Fruit fly (Drosophila melanogaster): Measurements from ENCODE around the gene side.

Gene side

DNA sequence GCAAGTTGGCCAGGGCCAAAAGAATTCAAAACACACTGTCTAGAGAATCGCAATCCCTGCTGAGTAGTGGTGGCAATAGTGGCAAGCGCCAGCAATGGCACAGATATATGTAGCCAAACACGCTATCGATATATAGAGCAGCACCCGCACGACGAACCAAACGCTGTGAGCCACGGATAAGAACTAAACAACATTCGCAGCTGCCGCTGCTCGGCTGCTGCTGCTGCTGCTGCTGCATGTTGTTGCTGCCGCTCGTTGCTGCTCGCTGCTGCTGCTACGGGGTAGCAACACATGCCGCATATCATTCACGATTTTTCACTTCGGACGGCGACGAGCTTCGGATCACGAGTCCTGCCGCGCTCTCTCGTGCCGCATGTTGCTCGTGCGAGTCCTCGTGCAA is at the start of gene side:
side (minus strand) TSS at position 175 of the 400 bp plus-strand sequence.
- TF ChIP-seq CG12744 (GFP tag; optimal IDR thresholded peaks at IDR 0.05) (no peak), crp (GFP tag; optimal IDR thresholded peaks at IDR 0.05) (no peak), so (GFP tag; IDR thresholded peaks at IDR 0.05) (no peak), yki (optimal IDR thresholded peaks at IDR 0.05) (no peak), H15 (GFP tag; IDR thresholded peaks at IDR 0.05) (no peak), fd64A (GFP tag; optimal IDR thresholded peaks at IDR 0.05) (no peak), bcd (GFP tag; optimal IDR thresholded peaks at IDR 0.05) (no peak), CG31365 (tag; optimal IDR thresholded peaks at IDR 0.05) (no peak), h (optimal IDR thresholded peaks at IDR 0.05) (no peak), mld (GFP tag; IDR thresholded peaks at IDR 0.05; ENCODE audit: partially characterized antibody) (0 out of 3 replicates have a peak, but pooled peaks have one; percentile 12), CG43689 (GFP tag; IDR thresholded peaks at IDR 0.05) (no peak), sim (GFP tag; IDR thresholded peaks at IDR 0.05) (peak; percentile 39; the same call in 1 of the 2 replicates), prd (optimal IDR thresholded peaks at IDR 0.05) (no peak), prd (GFP tag; IDR thresholded peaks at IDR 0.05) (no peak), gcm2 (GFP tag; optimal IDR thresholded peaks at IDR 0.05) (no peak), CG6791 (GFP tag; IDR thresholded peaks at IDR 0.05; ENCODE audit: partially characterized antibody) (0 out of 3 replicates have a peak, but pooled peaks have one; percentile 44), scrt (GFP tag; optimal IDR thresholded peaks at IDR 0.05) (peak; percentile 12), Doc3 (GFP tag; IDR thresholded peaks at IDR 0.05; ENCODE audit: partially characterized antibody) (no peak), CG9817 (tag; optimal IDR thresholded peaks at IDR 0.05) (no peak), dati (GFP tag; IDR thresholded peaks at IDR 0.05) (no peak), D (optimal IDR thresholded peaks at IDR 0.05) (no peak), D (GFP tag; optimal IDR thresholded peaks at IDR 0.05) (no peak), klu (GFP tag; IDR thresholded peaks at IDR 0.05) (no peak), CG7745 (tag; optimal IDR thresholded peaks at IDR 0.05) (no peak), Stat92E (GFP tag; optimal IDR thresholded peaks at IDR 0.05) (no peak), inv (GFP tag; IDR thresholded peaks at IDR 0.05; ENCODE audit: partially characterized antibody) (no peak), phol (tag; optimal IDR thresholded peaks at IDR 0.05) (no peak), CG3995 (GFP tag; optimal IDR thresholded peaks at IDR 0.05) (no peak), CG10979 (tag; optimal IDR thresholded peaks at IDR 0.05) (no peak), CG9876 (GFP tag; optimal IDR thresholded peaks at IDR 0.05) (no peak), ttk (GFP tag; IDR thresholded peaks at IDR 0.05) (no peak), CG8478 (optimal IDR thresholded peaks at IDR 0.05) (no peak), Hr78 (GFP tag; optimal IDR thresholded peaks at IDR 0.05) (no peak), CG32767 (GFP tag; IDR thresholded peaks at IDR 0.05) (no peak), CG31441 (GFP tag; IDR thresholded peaks at IDR 0.05) (no peak), lov (optimal IDR thresholded peaks at IDR 0.05) (no peak), lov (GFP tag; IDR thresholded peaks at IDR 0.05) (no peak), CG3726 (GFP tag; IDR thresholded peaks at IDR 0.05) (no peak), vfl (GFP tag; optimal IDR thresholded peaks at IDR 0.05) (no peak), Med (GFP tag) (no peak), Xbp1 (GFP tag; optimal IDR thresholded peaks at IDR 0.05) (no peak), CG12236 (GFP tag; optimal IDR thresholded peaks at IDR 0.05) (no peak), en (GFP tag; optimal IDR thresholded peaks at IDR 0.05) (no peak), CG32772 (GFP tag; IDR thresholded peaks at IDR 0.05) (no peak), Oaz (GFP tag; IDR thresholded peaks at IDR 0.05) (no peak), CG14441 (GFP tag; IDR thresholded peaks at IDR 0.05) (no peak), CG3163 (GFP tag; optimal IDR thresholded peaks at IDR 0.05) (no peak), CG17568 (GFP tag; optimal IDR thresholded peaks at IDR 0.05) (no peak), CG1832 (GFP tag; optimal IDR thresholded peaks at IDR 0.05) (no peak), Nf-YB (GFP tag; optimal IDR thresholded peaks at IDR 0.05) (no peak), CG15479 (GFP tag; optimal IDR thresholded peaks at IDR 0.05) (no peak), CG3847 (GFP tag; IDR thresholded peaks at IDR 0.05) (no peak), E2f2 (GFP tag; IDR thresholded peaks at IDR 0.05) (no peak)
